Worm (Caenorhabditis elegans) whole organism, L2 larva: Measurements from ENCODE around the gene nhr-128.
A peak's percentile ranks its signal among the peaks of the same experiment; 100 is the strongest.
"Not testable (repeated sequence)": the region's sequence is repeated elsewhere in the genome, so short reads cannot be mapped to it uniquely, and the experiment has no call there.

Experiments
- C34F6.9 ChIP-seq: fragments of 150-350 bp; optimal IDR thresholded peaks from 2 replicates; lab custom pipeline; 2014; ENCODE audit warnings: missing biosample characterization, missing genetic modification characterization
- F13H6.1 ChIP-seq: sonication (generic microtip); optimal IDR thresholded peaks from 2 replicates; lab custom pipeline; 2016; ENCODE audit warnings: missing genetic modification characterization, missing compliant biosample characterization
- Y55F3AM.14 ChIP-seq: fragments of 200-800 bp; sonication (Bioruptor generic); optimal IDR thresholded peaks from 2 replicates; lab custom pipeline; 2018; ENCODE audit warnings: mild to moderate bottlenecking, missing genetic modification characterization, missing compliant biosample characterization
- ZK546.5 ChIP-seq: sonication (generic microtip); optimal IDR thresholded peaks from 2 replicates; lab custom pipeline; 2017; ENCODE audit warnings: missing biosample characterization, missing genetic modification characterization
- alr-1 ChIP-seq: fragments of 150-350 bp; optimal IDR thresholded peaks from 2 replicates; lab custom pipeline; 2014; ENCODE audit warnings: missing biosample characterization, missing genetic modification characterization
- aly-2 ChIP-seq: fragments of 150-350 bp; optimal IDR thresholded peaks from 2 replicates; lab custom pipeline; 2014; ENCODE audit warnings: missing biosample characterization, missing genetic modification characterization
- ama-1 ChIP-seq: fragments of 150-350 bp; optimal IDR thresholded peaks from 2 replicates; lab custom pipeline; 2018; ENCODE audit warnings: inconsistent platforms
- blmp-1 ChIP-seq: sonication (generic microtip); optimal IDR thresholded peaks from 2 replicates; lab custom pipeline; 2017; ENCODE audit warnings: missing genetic modification characterization, mild to moderate bottlenecking, missing compliant biosample characterization, antibody characterized with exemption, moderate library complexity; ENCODE audit not compliant: insufficient read depth
- ceh-16 ChIP-seq: fragments of 150-350 bp; optimal IDR thresholded peaks from 2 replicates; lab custom pipeline; 2014; ENCODE audit warnings: missing biosample characterization, missing genetic modification characterization
- ceh-82 ChIP-seq: fragments of 150-350 bp; optimal IDR thresholded peaks from 2 replicates; lab custom pipeline; 2014; ENCODE audit warnings: missing biosample characterization, missing genetic modification characterization
- crh-2 ChIP-seq: sonication (generic microtip); optimal IDR thresholded peaks from 2 replicates; lab custom pipeline; 2017; ENCODE audit warnings: missing biosample characterization, missing genetic modification characterization
- egl-27 ChIP-seq: sonication (generic microtip); optimal IDR thresholded peaks from 3 replicates; lab custom pipeline; 2017; ENCODE audit warnings: missing biosample characterization, missing genetic modification reagents, missing genetic modification characterization
- elt-1 ChIP-seq: fragments of 150-350 bp; optimal IDR thresholded peaks from 2 replicates; lab custom pipeline; 2014; ENCODE audit warnings: missing biosample characterization, missing genetic modification characterization
- elt-3 ChIP-seq: sonication (generic microtip); optimal IDR thresholded peaks from 2 replicates; lab custom pipeline; 2017; ENCODE audit warnings: missing biosample characterization, missing genetic modification characterization
- fos-1 ChIP-seq: fragments of 150-350 bp; optimal IDR thresholded peaks from 2 replicates; lab custom pipeline; 2014; ENCODE audit warnings: missing biosample characterization, missing genetic modification characterization
- gmeb-1 ChIP-seq: fragments of 150-350 bp; optimal IDR thresholded peaks from 2 replicates; lab custom pipeline; 2014; ENCODE audit warnings: missing biosample characterization, missing genetic modification characterization
- lin-11 ChIP-seq: fragments of 150-350 bp; sonication (generic microtip); optimal IDR thresholded peaks from 2 replicates; lab custom pipeline; 2014; ENCODE audit warnings: missing biosample characterization, missing genetic modification characterization, inconsistent platforms, mixed read lengths
- lin-13 ChIP-seq: fragments of 150-350 bp; optimal IDR thresholded peaks from 2 replicates; lab custom pipeline; 2014; ENCODE audit warnings: missing biosample characterization, missing genetic modification reagents, missing genetic modification characterization
- lsy-2 ChIP-seq, 2 experiments: fragments of 150-350 bp in 1 of 2; sonication (generic microtip) in 1 of 2; optimal IDR thresholded peaks; 2 replicates each; lab custom pipeline; 2014 to 2017; ENCODE audit warnings: missing biosample characterization in 2 of 2, missing genetic modification characterization in 2 of 2
- mab-5 ChIP-seq: fragments of 150-350 bp; optimal IDR thresholded peaks from 2 replicates; lab custom pipeline; 2014; ENCODE audit warnings: missing biosample characterization, missing genetic modification characterization
- nhr-10 ChIP-seq: sonication (generic microtip); optimal IDR thresholded peaks from 2 replicates; lab custom pipeline; 2017; ENCODE audit warnings: missing biosample characterization, missing genetic modification characterization
- nhr-11 ChIP-seq: fragments of 150-350 bp; optimal IDR thresholded peaks from 2 replicates; lab custom pipeline; 2014; ENCODE audit warnings: missing biosample characterization, missing genetic modification characterization
- nhr-12 ChIP-seq: fragments of 150-350 bp; optimal IDR thresholded peaks from 2 replicates; lab custom pipeline; 2014; ENCODE audit warnings: missing biosample characterization, missing genetic modification characterization
- nhr-129 ChIP-seq: fragments of 150-350 bp; optimal IDR thresholded peaks from 2 replicates; lab custom pipeline; 2014; ENCODE audit warnings: missing biosample characterization, missing genetic modification characterization
- nhr-237 ChIP-seq: fragments of 150-350 bp; optimal IDR thresholded peaks from 2 replicates; lab custom pipeline; 2014; ENCODE audit warnings: missing biosample characterization, missing genetic modification characterization
- nhr-25 ChIP-seq: fragments of 150-350 bp; sonication (generic microtip); optimal IDR thresholded peaks from 3 replicates; lab custom pipeline; 2014; ENCODE audit warnings: missing biosample characterization, missing genetic modification characterization
- nhr-6 ChIP-seq: fragments of 150-350 bp; optimal IDR thresholded peaks from 2 replicates; lab custom pipeline; 2014; ENCODE audit warnings: missing biosample characterization, missing genetic modification characterization
- peb-1 ChIP-seq: fragments of 150-350 bp; optimal IDR thresholded peaks from 2 replicates; lab custom pipeline; 2014; ENCODE audit warnings: missing biosample characterization, missing genetic modification characterization
- sem-4 ChIP-seq: fragments of 150-350 bp; optimal IDR thresholded peaks from 2 replicates; lab custom pipeline; 2014; ENCODE audit warnings: missing biosample characterization, missing genetic modification reagents, missing genetic modification characterization
- skn-1 ChIP-seq: sonication (generic microtip); optimal IDR thresholded peaks from 2 replicates; lab custom pipeline; 2017; ENCODE audit warnings: missing biosample characterization, missing genetic modification characterization
- sma-3 ChIP-seq: sonication (generic microtip); optimal IDR thresholded peaks from 2 replicates; lab custom pipeline; 2016; ENCODE audit warnings: missing genetic modification reagents, missing genetic modification characterization, missing compliant biosample characterization
- sma-9 ChIP-seq, 2 experiments: fragments of 150-350 bp in 1 of 2; sonication (generic microtip) in 1 of 2; optimal IDR thresholded peaks; 2 replicates each; lab custom pipeline; 2014 to 2016; ENCODE audit warnings: missing genetic modification characterization in 2 of 2, mild to moderate bottlenecking in 1 of 2, missing biosample characterization in 1 of 2, missing compliant biosample characterization in 1 of 2, missing genetic modification reagents in 1 of 2, moderate library complexity in 1 of 2
- unc-39 ChIP-seq: fragments of 150-350 bp; optimal IDR thresholded peaks from 2 replicates; lab custom pipeline; 2014; ENCODE audit warnings: missing biosample characterization, missing genetic modification characterization
- unc-55 ChIP-seq: fragments of 150-350 bp; sonication (generic microtip); optimal IDR thresholded peaks from 3 replicates; lab custom pipeline; 2014; ENCODE audit warnings: missing biosample characterization, missing genetic modification reagents, missing genetic modification characterization
- unc-62 ChIP-seq: fragments of 150-350 bp; optimal IDR thresholded peaks from 2 replicates; lab custom pipeline; 2014; ENCODE audit warnings: missing biosample characterization, missing genetic modification reagents, missing genetic modification characterization
- ztf-1 ChIP-seq: fragments of 200-800 bp; sonication (Bioruptor generic); conservative IDR thresholded peaks from 2 replicates; pipeline ENCODE4 v1.3.6; 2022; ENCODE audit warnings: missing genetic modification characterization, missing compliant biosample characterization
- ztf-11 ChIP-seq: sonication (generic microtip); optimal IDR thresholded peaks from 2 replicates; lab custom pipeline; 2017; ENCODE audit warnings: missing biosample characterization, missing genetic modification characterization

Gene nhr-128

ce11 chrV:2249310-2249709, 27.4 kb downstream of the nhr-128 start, which contains the start of gene cyp-33C6:
TSS of gene cyp-33C6 (minus strand) at chrV:2249410.
- TF ChIP-seq ama-1 (lab: Kevin White, UChicago) (no peak), skn-1 (tag; lab: Kevin White, UChicago) (no peak), sem-4 (tag; lab: Kevin White, UChicago) (no peak), fos-1 (tag; lab: Kevin White, UChicago) (no peak), unc-39 (tag; lab: Kevin White, UChicago) (no peak), unc-62 (GFP tag; lab: Kevin White, UChicago) (no peak)

- TF ChIP-seq C34F6.9 = peak; percentile 17
- TF ChIP-seq alr-1 (tag; lab: Kevin White, UChicago) = no peak
- TF ChIP-seq skn-1 (tag; lab: Kevin White, UChicago) = peak; percentile 10
- peak; percentile 46 for TF ChIP-seq crh-2 (tag; lab: Kevin White, UChicago)
- no peak for TF ChIP-seq nhr-11 (tag; lab: Kevin White, UChicago)
- TF ChIP-seq elt-3 (tag; lab: Kevin White, UChicago) = no peak
- TF ChIP-seq nhr-25 (tag; lab: Kevin White, UChicago) = no peak
- TF ChIP-seq gmeb-1 (tag; lab: Kevin White, UChicago) = peak; percentile 35
- peak; percentile 81 for TF ChIP-seq fos-1 (tag; lab: Kevin White, UChicago)
- TF ChIP-seq nhr-6 = no peak
- TF ChIP-seq nhr-129 = peak; percentile 59
- TF ChIP-seq sma-9 (GFP tag; optimal IDR thresholded peaks at IDR 0.05; lab: Kevin White, UChicago) = peak; percentile 64
- TF ChIP-seq sma-9 (tag; optimal IDR thresholded peaks at IDR 0.05; lab: Kevin White, UChicago) = no peak
Observed at ce11 chrV:2250126-2250590, 28.3 kb downstream of the nhr-128 start, which contains the start of gene cyp-33C7. TSS of gene cyp-33C7 (plus strand) at chrV:2250540.

ce11 chrV:2251774-2252173, 29.9 kb downstream of the nhr-128 start:
- TF ChIP-seq nhr-10 (tag; lab: Kevin White, UChicago) (no peak), lin-13 (GFP tag; lab: Kevin White, UChicago) (no peak), fos-1 (tag; lab: Kevin White, UChicago) (peak; percentile 11)

ce11 chrV:2254553-2255124, 32.8 kb downstream of the nhr-128 start, which contains the start of gene str-253:
TSS of gene str-253 (minus strand) at chrV:2254603.
- TF ChIP-seq elt-1 (tag; lab: Kevin White, UChicago) (no peak), lsy-2 (tag; optimal IDR thresholded peaks at IDR 0.05; lab: Kevin White, UChicago) (no peak), gmeb-1 (tag; lab: Kevin White, UChicago) (no peak), ztf-1 (GFP tag; lab: Robert Waterston, UW) (no peak), crh-2 (tag; lab: Kevin White, UChicago) (no peak), ztf-11 (no peak)
- TF ChIP-seq, all 48 proteins: peak for 0

- TF ChIP-seq ama-1 (lab: Kevin White, UChicago); ceh-82 (tag; lab: Kevin White, UChicago); nhr-12 (tag; lab: Kevin White, UChicago): not testable (repeated sequence)
Observed at ce11 chrV:2255191-2255590, 33.3 kb downstream of the nhr-128 start, which contains the start of gene F41B5.1. TSS of gene F41B5.1 (plus strand) at chrV:2255533.

- TF ChIP-seq egl-27 (tag; lab: Kevin White, UChicago) (no peak), ztf-1 (GFP tag; lab: Robert Waterston, UW) (no peak), aly-2 (tag; lab: Kevin White, UChicago) (no peak), F13H6.1 (tag; lab: Kevin White, UChicago) (peak; percentile 6), unc-62 (GFP tag; lab: Kevin White, UChicago) (no peak), nhr-10 (tag; lab: Kevin White, UChicago) (no peak), skn-1 (tag; lab: Kevin White, UChicago) (peak; percentile 86), crh-2 (tag; lab: Kevin White, UChicago) (peak; percentile 49), blmp-1 (tag; lab: Kevin White, UChicago) (no peak), lsy-2 (tag; optimal IDR thresholded peaks at IDR 0.05; lab: Kevin White, UChicago) (peak in 1 of 2 experiments; percentile 28), ceh-82 (tag; lab: Kevin White, UChicago) (no peak), sem-4 (tag; lab: Kevin White, UChicago) (no peak), lin-11 (tag; lab: Kevin White, UChicago) (no peak), Y55F3AM.14 (GFP tag; lab: Kevin White, UChicago) (no peak), ztf-11 (no peak), nhr-129 (peak; percentile 28), sma-9 (GFP tag; optimal IDR thresholded peaks at IDR 0.05; lab: Kevin White, UChicago) (peak; percentile 19), sma-9 (tag; optimal IDR thresholded peaks at IDR 0.05; lab: Kevin White, UChicago) (no peak), nhr-12 (tag; lab: Kevin White, UChicago) (no peak), mab-5 (tag; lab: Kevin White, UChicago) (no peak), ZK546.5 (no peak), peb-1 (tag; lab: Kevin White, UChicago) (no peak), nhr-25 (tag; lab: Kevin White, UChicago) (no peak), ceh-16 (tag; lab: Kevin White, UChicago) (no peak), unc-55 (GFP tag; lab: Kevin White, UChicago) (no peak), C34F6.9 (peak; percentile 27), elt-3 (tag; lab: Kevin White, UChicago) (no peak), fos-1 (tag; lab: Kevin White, UChicago) (peak; percentile 18), nhr-237 (no peak), alr-1 (tag; lab: Kevin White, UChicago) (no peak), sma-3 (GFP tag; lab: Kevin White, UChicago) (no peak), unc-39 (tag; lab: Kevin White, UChicago) (no peak), lin-13 (GFP tag; lab: Kevin White, UChicago) (no peak)
Observed at ce11 chrV:2259750-2260149, 37.9 kb downstream of the nhr-128 start, which contains the start of gene nhr-182. TSS of gene nhr-182 (minus strand) at chrV:2259927.
